1 fruit fly cellular context compared by ENCODE assay signal in genomic region chr3R:8132398-8132797, dm6.
TF ChIP-seq lines count a peak whose summit lies in the region.

No protein-coding gene starts in this region.

TF ChIP-seq in whole organism, prepupa, 60 proteins besides CTCF, POLR2A, EP300 and RAD21 (continued from another document):
- TF ChIP-seq CG10631 (GFP tag; optimal IDR thresholded peaks at IDR 0.05; lab: Kevin White, UChicago), result no peak
- TF ChIP-seq CG8119 (GFP tag; IDR thresholded peaks at IDR 0.05; lab: Robert Waterston, UW), result no peak
- TF ChIP-seq fd59A (GFP tag; optimal IDR thresholded peaks at IDR 0.05; lab: Kevin White, UChicago), result no peak
- peak; percentile 76 for TF ChIP-seq svp (GFP tag; lab: Kevin White, UChicago)
- TF ChIP-seq CG6854 (GFP tag; optimal IDR thresholded peaks at IDR 0.05; lab: Kevin White, UChicago), result no peak
- TF ChIP-seq Eip78C (GFP tag; lab: Kevin White, UChicago), result peak; percentile 77
- TF ChIP-seq Met (GFP tag; optimal IDR thresholded peaks at IDR 0.05; lab: Kevin White, UChicago), result peak; percentile 52
- TF ChIP-seq net (GFP tag; optimal IDR thresholded peaks at IDR 0.05; lab: Kevin White, UChicago), result no peak
- no peak for TF ChIP-seq Eip75B (GFP tag; optimal IDR thresholded peaks at IDR 0.05; lab: Kevin White, UChicago)
- TF ChIP-seq achi (GFP tag; optimal IDR thresholded peaks at IDR 0.05; lab: Kevin White, UChicago), result no peak
- TF ChIP-seq acj6 (GFP tag; optimal IDR thresholded peaks at IDR 0.05; lab: Kevin White, UChicago), result no peak
- TF ChIP-seq Ets96B (tag; optimal IDR thresholded peaks at IDR 0.05; lab: Kevin White, UChicago), result peak; percentile 33
- peak; percentile 23 for TF ChIP-seq Smox (GFP tag; optimal IDR thresholded peaks at IDR 0.05; lab: Kevin White, UChicago)
- peak; percentile 21 for TF ChIP-seq Sox102F (GFP tag; optimal IDR thresholded peaks at IDR 0.05; lab: Kevin White, UChicago)
- peak; percentile 24 for TF ChIP-seq CG6792 (GFP tag; optimal IDR thresholded peaks at IDR 0.05; lab: Kevin White, UChicago)
- peak; percentile 51 for TF ChIP-seq esn (GFP tag; optimal IDR thresholded peaks at IDR 0.05; lab: Kevin White, UChicago)
- TF ChIP-seq CG9139 (GFP tag; optimal IDR thresholded peaks at IDR 0.05; lab: Kevin White, UChicago), result no peak
- no peak for TF ChIP-seq Gug (GFP tag; IDR thresholded peaks at IDR 0.05; lab: Robert Waterston, UW)
- no peak for TF ChIP-seq CG34406 (GFP tag; optimal IDR thresholded peaks at IDR 0.05; lab: Kevin White, UChicago)
- TF ChIP-seq CG8319 (GFP tag; optimal IDR thresholded peaks at IDR 0.05; lab: Kevin White, UChicago), result no peak
- no peak for TF ChIP-seq CG7368 (GFP tag; optimal IDR thresholded peaks at IDR 0.05; lab: Kevin White, UChicago)
- TF ChIP-seq topi (GFP tag; optimal IDR thresholded peaks at IDR 0.05; lab: Kevin White, UChicago), result peak; percentile 37
